Fruit fly (Drosophila melanogaster) whole organism, embryonic: ENCODE results near the gene Tmtc4.

Source experiments
- Aef1 ChIP-seq: fragments of 200-800 bp; sonication (Bioruptor generic); IDR thresholded peaks from 3 replicates; pipeline ENCODE4 v1.3.6; 2022; ENCODE audit warnings: missing biosample characterization, missing genetic modification characterization
- CG10209 ChIP-seq: fragments of 200-800 bp; sonication (Bioruptor generic); optimal IDR thresholded peaks from 3 replicates; lab custom pipeline; 2017; ENCODE audit warnings: missing biosample characterization, mild to moderate bottlenecking, missing genetic modification characterization, missing genetic modification reagents
- CG10366 ChIP-seq: fragments of 200-800 bp; sonication (Bioruptor generic); IDR thresholded peaks from 2 replicates; pipeline ENCODE4 v1.3.6; 2022; ENCODE audit warnings: missing biosample characterization, missing genetic modification characterization
- CG10462 ChIP-seq: fragments of 200-800 bp; sonication (Bioruptor generic); optimal IDR thresholded peaks from 2 replicates; lab custom pipeline; 2016; ENCODE audit warnings: missing biosample characterization, missing genetic modification characterization
- CG12769 ChIP-seq: fragments of 200-800 bp; sonication (Bioruptor generic); optimal IDR thresholded peaks from 2 replicates; lab custom pipeline; 2019; ENCODE audit warnings: missing biosample characterization, mild to moderate bottlenecking, missing genetic modification characterization, moderate library complexity
- CG15073 ChIP-seq: fragments of 200-800 bp; sonication (Bioruptor generic); optimal IDR thresholded peaks from 2 replicates; lab custom pipeline; 2016; ENCODE audit warnings: missing biosample characterization, missing genetic modification characterization
- CG18011 ChIP-seq: fragments of 200-800 bp; sonication (Bioruptor generic); optimal IDR thresholded peaks from 2 replicates; lab custom pipeline; 2017; ENCODE audit warnings: missing biosample characterization, missing genetic modification characterization, mild to moderate bottlenecking, moderate library complexity, missing genotype
- CG1832 ChIP-seq: fragments of 200-800 bp; sonication (Bioruptor generic); optimal IDR thresholded peaks from 2 replicates; lab custom pipeline; 2017; ENCODE audit warnings: missing biosample characterization, mild to moderate bottlenecking, missing genetic modification characterization, inconsistent platforms
- CG2199 ChIP-seq: fragments of 200-800 bp; sonication (Bioruptor generic); IDR thresholded peaks from 3 replicates; pipeline ENCODE4 v1.3.6; 2022; ENCODE audit warnings: missing biosample characterization, missing genetic modification characterization
- CG2889 ChIP-seq: fragments of 200-800 bp; sonication (Bioruptor generic); IDR thresholded peaks from 3 replicates; pipeline ENCODE4 v1.3.6; 2022; ENCODE audit warnings: missing biosample characterization, missing genetic modification characterization
- CG3163 ChIP-seq: fragments of 200-800 bp; sonication (Bioruptor generic); optimal IDR thresholded peaks from 3 replicates; lab custom pipeline; 2016; ENCODE audit warnings: missing biosample characterization, missing genetic modification characterization
- CG4282 ChIP-seq: fragments of 200-800 bp; sonication (Bioruptor generic); optimal IDR thresholded peaks from 2 replicates; lab custom pipeline; 2016; ENCODE audit warnings: missing biosample characterization, missing genetic modification characterization
- CG4404 ChIP-seq: fragments of 200-800 bp; sonication (Bioruptor generic); IDR thresholded peaks from 2 replicates; pipeline ENCODE4 v1.3.6; 2022; ENCODE audit warnings: missing biosample characterization, missing genetic modification characterization
- CG5180 ChIP-seq: fragments of 200-800 bp; sonication (Bioruptor generic); optimal IDR thresholded peaks from 3 replicates; lab custom pipeline; 2017; ENCODE audit warnings: missing biosample characterization, missing genetic modification characterization, mild to moderate bottlenecking, moderate library complexity, missing genetic modification reagents
- CG6765 ChIP-seq: fragments of 200-800 bp; sonication (Bioruptor generic); optimal IDR thresholded peaks from 3 replicates; lab custom pipeline; 2017; ENCODE audit warnings: missing biosample characterization, mild to moderate bottlenecking, missing genetic modification characterization
- CG7987 ChIP-seq: fragments of 200-800 bp; sonication (Bioruptor generic); optimal IDR thresholded peaks from 2 replicates; lab custom pipeline; 2018; ENCODE audit warnings: missing biosample characterization, mild to moderate bottlenecking, missing genetic modification characterization, moderate library complexity
- CG8478 ChIP-seq: fragments of >200 bp; optimal IDR thresholded peaks from 2 replicates; lab custom pipeline; 2018
- Dek ChIP-seq: fragments of 200-800 bp; sonication (Bioruptor generic); optimal IDR thresholded peaks from 3 replicates; lab custom pipeline; 2019; ENCODE audit warnings: missing biosample characterization, mild to moderate bottlenecking, missing genetic modification characterization, moderate library complexity
- Hey ChIP-seq: fragments of 200-800 bp; sonication (Bioruptor generic); optimal IDR thresholded peaks from 3 replicates; lab custom pipeline; 2018; ENCODE audit warnings: missing biosample characterization, mild to moderate bottlenecking, missing genetic modification characterization
- Lhr ChIP-seq: fragments of 200-800 bp; sonication (Bioruptor generic); optimal IDR thresholded peaks from 3 replicates; lab custom pipeline; 2017; ENCODE audit warnings: mild to moderate bottlenecking, missing biosample characterization, missing genetic modification reagents, missing genetic modification characterization
- Lim3 ChIP-seq: fragments of 200-800 bp; sonication (Bioruptor generic); IDR thresholded peaks from 2 replicates; pipeline ENCODE4 v1.3.6; 2022; ENCODE audit warnings: missing biosample characterization, missing genetic modification characterization
- MTF-1 ChIP-seq: fragments of 200-800 bp; sonication (Bioruptor generic); optimal IDR thresholded peaks from 2 replicates; lab custom pipeline; 2018; ENCODE audit warnings: missing biosample characterization, mild to moderate bottlenecking, missing genetic modification characterization, borderline replicate concordance
- Mad ChIP-seq: fragments of 200-800 bp; sonication (Bioruptor generic); optimal IDR thresholded peaks from 2 replicates; lab custom pipeline; 2016; ENCODE audit warnings: missing biosample characterization, missing genetic modification characterization
- Rx ChIP-seq: fragments of 200-800 bp; sonication (Bioruptor generic); IDR thresholded peaks from 2 replicates; pipeline ENCODE4 v1.3.6; 2022; ENCODE audit warnings: missing biosample characterization, missing genetic modification characterization
- Vsx1 ChIP-seq: fragments of 200-800 bp; sonication (Bioruptor generic); optimal IDR thresholded peaks from 2 replicates; lab custom pipeline; 2017; ENCODE audit warnings: missing biosample characterization, mild to moderate bottlenecking, missing genetic modification characterization, missing genetic modification reagents
- ab ChIP-seq: fragments of 200-800 bp; sonication (Bioruptor generic); optimal IDR thresholded peaks from 2 replicates; lab custom pipeline; 2016; ENCODE audit warnings: missing biosample characterization, missing genetic modification characterization
- ap ChIP-seq: fragments of 200-800 bp; sonication (Bioruptor generic); IDR thresholded peaks from 2 replicates; pipeline ENCODE4 v1.3.6; 2022; ENCODE audit warnings: missing biosample characterization, missing genetic modification characterization
- ara ChIP-seq: fragments of 200-800 bp; sonication (Bioruptor generic); IDR thresholded peaks from 2 replicates; pipeline ENCODE4 v1.3.6; 2022; ENCODE audit warnings: missing biosample characterization, missing genetic modification characterization
- ash1 ChIP-seq: fragments of 200-800 bp; sonication (Bioruptor generic); optimal IDR thresholded peaks from 2 replicates; lab custom pipeline; 2018; ENCODE audit warnings: missing biosample characterization, mild to moderate bottlenecking, missing genetic modification characterization
- caup ChIP-seq: fragments of 200-800 bp; sonication (Bioruptor generic); optimal IDR thresholded peaks from 3 replicates; lab custom pipeline; 2017; ENCODE audit warnings: missing biosample characterization, mild to moderate bottlenecking, missing genetic modification characterization, moderate library complexity; ENCODE audit not compliant: severe bottlenecking
- chinmo ChIP-seq: fragments of 200-800 bp; sonication (Bioruptor generic); IDR thresholded peaks from 4 replicates; pipeline ENCODE4 v1.3.6; 2022; ENCODE audit warnings: missing biosample characterization, missing genetic modification characterization; ENCODE audit not compliant: partially characterized antibody
- corto ChIP-seq: fragments of 200-800 bp; sonication (Bioruptor generic); optimal IDR thresholded peaks from 2 replicates; lab custom pipeline; 2016; ENCODE audit warnings: missing biosample characterization, mild to moderate bottlenecking, missing genetic modification characterization, moderate library complexity
- da ChIP-seq: fragments of 200-800 bp; sonication (Bioruptor generic); optimal IDR thresholded peaks from 2 replicates; lab custom pipeline; 2016; ENCODE audit warnings: missing biosample characterization, missing genetic modification characterization
- dan ChIP-seq: fragments of 200-800 bp; sonication (Bioruptor generic); IDR thresholded peaks from 2 replicates; pipeline ENCODE4 v1.3.6; 2022; ENCODE audit warnings: missing biosample characterization, missing genetic modification characterization
- dpn ChIP-seq, 2 experiments: fragments of 200-800 bp; sonication (Bioruptor generic); optimal IDR thresholded peaks; 3 replicates each; lab custom pipeline; 2016; ENCODE audit warnings: missing biosample characterization in 2 of 2, missing genetic modification characterization in 2 of 2
- eve ChIP-seq, 2 experiments: fragments of >200 bp; optimal IDR thresholded peaks; 2 replicates each; lab custom pipeline; 2017; ENCODE audit warnings: missing biosample characterization in 2 of 2, missing genetic modification characterization in 2 of 2
- grn ChIP-seq: fragments of 200-800 bp; sonication (Bioruptor generic); optimal IDR thresholded peaks from 3 replicates; lab custom pipeline; 2017; ENCODE audit warnings: missing biosample characterization, missing genetic modification characterization
- gsb-n ChIP-seq: fragments of 200-800 bp; sonication (Bioruptor generic); optimal IDR thresholded peaks from 3 replicates; lab custom pipeline; 2018; ENCODE audit warnings: missing biosample characterization, mild to moderate bottlenecking, missing genetic modification characterization
- ham ChIP-seq: fragments of 200-800 bp; sonication (Bioruptor generic); IDR thresholded peaks from 2 replicates; pipeline ENCODE4 v1.3.6; 2022; ENCODE audit warnings: missing biosample characterization, missing genetic modification characterization
- hbn ChIP-seq: fragments of 200-800 bp; sonication (Bioruptor generic); IDR thresholded peaks from 2 replicates; pipeline ENCODE4 v1.3.6; 2022; ENCODE audit warnings: missing biosample characterization, missing genetic modification characterization; ENCODE audit not compliant: partially characterized antibody
- ind ChIP-seq: fragments of 200-800 bp; sonication (Bioruptor generic); optimal IDR thresholded peaks from 3 replicates; lab custom pipeline; 2016; ENCODE audit warnings: missing biosample characterization, missing genetic modification characterization
- insv ChIP-seq, 2 experiments: fragments of 200-800 bp; sonication (Bioruptor generic); optimal IDR thresholded peaks; 3 replicates each; lab custom pipeline; 2016 to 2018; ENCODE audit warnings: missing biosample characterization in 2 of 2, missing genetic modification characterization in 2 of 2
- nom ChIP-seq: fragments of 200-800 bp; sonication (Bioruptor generic); optimal IDR thresholded peaks from 2 replicates; lab custom pipeline; 2017; ENCODE audit warnings: missing biosample characterization, missing genetic modification characterization, mild to moderate bottlenecking, moderate library complexity, missing genetic modification reagents
- oc ChIP-seq: fragments of 200-800 bp; sonication (Bioruptor generic); optimal IDR thresholded peaks from 2 replicates; lab custom pipeline; 2018; ENCODE audit warnings: missing biosample characterization, mild to moderate bottlenecking, missing genetic modification characterization, moderate library complexity
- onecut ChIP-seq: fragments of 200-800 bp; sonication (Bioruptor generic); IDR thresholded peaks from 2 replicates; pipeline ENCODE4 v1.3.6; 2022; ENCODE audit warnings: missing biosample characterization, missing genetic modification characterization
- pho ChIP-seq: fragments of 200-800 bp; sonication (Bioruptor generic); optimal IDR thresholded peaks from 2 replicates; lab custom pipeline; 2016; ENCODE audit warnings: missing biosample characterization, missing genetic modification characterization
- prd ChIP-seq, 3 experiments: fragments of >200 bp in 2 of 3; fragments of 200-800 bp in 1 of 3; sonication (Bioruptor generic) in 1 of 3; optimal IDR thresholded peaks in 2 of 3; IDR thresholded peaks in 1 of 3; 2 replicates in 2 of 3; 3 replicates in 1 of 3; pipeline versions ENCODE4 v1.3.6 to Lab custom; 2017 to 2022; ENCODE audit warnings: missing biosample characterization in 1 of 3, missing genetic modification characterization in 1 of 3
- run ChIP-seq: fragments of 200-800 bp; sonication (Bioruptor generic); optimal IDR thresholded peaks from 3 replicates; lab custom pipeline; 2018; ENCODE audit warnings: missing biosample characterization, mild to moderate bottlenecking, missing genetic modification characterization
- sr ChIP-seq: fragments of 200-800 bp; sonication (Bioruptor generic); IDR thresholded peaks from 3 replicates; pipeline ENCODE4 v1.3.6; 2022; ENCODE audit warnings: missing biosample characterization, missing genetic modification characterization
- tap ChIP-seq: fragments of 200-800 bp; optimal IDR thresholded peaks from 3 replicates; lab custom pipeline; 2019; ENCODE audit warnings: missing biosample characterization, mild to moderate bottlenecking, missing genetic modification characterization, moderate library complexity
- tll ChIP-seq, 2 experiments: fragments of 200-800 bp in 1 of 2; fragments of >200 bp in 1 of 2; sonication (Bioruptor generic) in 1 of 2; optimal IDR thresholded peaks; 2 replicates each; lab custom pipeline; 2017 to 2019; ENCODE audit warnings: missing biosample characterization in 2 of 2, missing genetic modification characterization in 2 of 2, mild to moderate bottlenecking in 1 of 2, moderate library complexity in 1 of 2

Tmtc4 gene

DNA sequence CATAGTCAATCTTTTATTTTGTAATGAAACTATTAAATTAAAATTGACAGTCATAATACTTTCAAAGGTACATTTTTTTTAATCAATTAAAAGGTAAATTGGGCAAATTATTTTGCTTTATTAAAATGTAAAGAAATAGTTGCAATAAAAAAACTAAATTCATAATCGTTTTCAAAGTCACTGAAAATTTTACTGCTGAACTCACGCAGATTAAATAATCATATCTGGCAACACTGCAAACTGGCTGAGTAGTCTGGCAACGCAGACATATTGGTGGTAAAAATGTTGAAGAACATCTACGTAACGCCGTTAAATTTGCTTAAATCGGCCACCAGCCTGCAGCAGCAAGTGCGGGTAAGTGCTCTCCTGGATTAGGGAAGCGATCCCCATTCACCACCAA lies 20.6 kb upstream of the Tmtc4 start, which contains the start of gene mRpL9 (continued):
- TF ChIP-seq CG1832 (GFP tag; lab: Kevin White, UChicago), result no peak
- no peak for TF ChIP-seq dan (GFP tag; lab: Robert Waterston, UW)
- TF ChIP-seq eve (GFP tag; optimal IDR thresholded peaks at IDR 0.05; lab: Kevin White, UChicago), result no peak
- no peak for TF ChIP-seq MTF-1 (GFP tag; lab: Kevin White, UChicago)
- no peak for TF ChIP-seq CG4404 (GFP tag; lab: Robert Waterston, UW)
- no peak for TF ChIP-seq ash1 (GFP tag; lab: Kevin White, UChicago)
- peak in 1 of 2 experiments; percentile 34 for TF ChIP-seq dpn (GFP tag; optimal IDR thresholded peaks at IDR 0.05; lab: Kevin White, UChicago)
- TF ChIP-seq Lhr (GFP tag; lab: Kevin White, UChicago), result no peak
- TF ChIP-seq CG3163, result no peak
- TF ChIP-seq Rx (GFP tag; lab: Robert Waterston, UW), result no peak
- peak; percentile 21 for TF ChIP-seq ind (GFP tag; lab: Kevin White, UChicago)
- TF ChIP-seq Vsx1 (GFP tag; lab: Kevin White, UChicago), result no peak
- TF ChIP-seq CG2199 (GFP tag; lab: Robert Waterston, UW), result no peak
- TF ChIP-seq Dek (tag; lab: Kevin White, UChicago), result no peak
- no peak for TF ChIP-seq onecut (GFP tag; lab: Robert Waterston, UW)
- TF ChIP-seq CG18011 (GFP tag; lab: Kevin White, UChicago), result peak; percentile 11
- no peak for TF ChIP-seq CG6765 (GFP tag; lab: Kevin White, UChicago)
- no peak for TF ChIP-seq CG10462 (GFP tag; lab: Kevin White, UChicago)
- TF ChIP-seq da, result no peak
- TF ChIP-seq CG5180, result no peak
- TF ChIP-seq pho, result no peak
- TF ChIP-seq ham, result no peak
- TF ChIP-seq CG4282, result no peak
- TF ChIP-seq CG2889, result no peak
- TF ChIP-seq nom (GFP tag; lab: Kevin White, UChicago), result no peak
- no peak for TF ChIP-seq CG8478 (lab: Kevin White, UChicago)
- TF ChIP-seq corto, result no peak
- no peak for TF ChIP-seq caup (GFP tag; lab: Kevin White, UChicago)
- TF ChIP-seq CG12769 (tag; lab: Kevin White, UChicago), result no peak
- TF ChIP-seq Lim3, result no peak
- TF ChIP-seq grn (GFP tag; lab: Kevin White, UChicago), result no peak
- no peak for TF ChIP-seq ab
- no peak for TF ChIP-seq Hey
- TF ChIP-seq tll (GFP tag; optimal IDR thresholded peaks at IDR 0.05; lab: Kevin White, UChicago), result peak in 1 of 2 experiments; percentile 34
- no peak for TF ChIP-seq ara (GFP tag; lab: Robert Waterston, UW)
- no peak for TF ChIP-seq tap (tag; lab: Kevin White, UChicago)
- TF ChIP-seq CG10209, result no peak
- no peak for TF ChIP-seq CG10366 (GFP tag; lab: Robert Waterston, UW)
- no peak for TF ChIP-seq CG15073
- peak in 1 of 2 experiments; percentile 4 for TF ChIP-seq insv (GFP tag; optimal IDR thresholded peaks at IDR 0.05; lab: Kevin White, UChicago)
- TF ChIP-seq gsb-n (tag; lab: Kevin White, UChicago), result no peak
- no peak for TF ChIP-seq sr (GFP tag; lab: Robert Waterston, UW)
- no peak for TF ChIP-seq Aef1 (GFP tag; lab: Robert Waterston, UW)
- TF ChIP-seq oc (tag; lab: Kevin White, UChicago), result no peak
- TF ChIP-seq prd (optimal IDR thresholded peaks at IDR 0.05; lab: Kevin White, UChicago), result no peak
- TF ChIP-seq prd (GFP tag; IDR thresholded peaks at IDR 0.05; lab: Robert Waterston, UW), result no peak; the same call in 2 of the 3 replicates
- no peak for TF ChIP-seq CG7987
- TF ChIP-seq run (tag; lab: Kevin White, UChicago), result no peak
- TF ChIP-seq chinmo (GFP tag; lab: Robert Waterston, UW), result no peak
- peak; percentile 22 for TF ChIP-seq Mad (GFP tag; lab: Kevin White, UChicago)
- no peak for TF ChIP-seq ap
- TF ChIP-seq hbn, result no peak
